Worm (Caenorhabditis elegans) whole organism, L4 larva: ENCODE data around the gene F15B9.8.

ENCODE experiments used
- R02D3.7 ChIP-seq: fragments of 150-350 bp; sonication (generic microtip); optimal IDR thresholded peaks from 3 replicates; lab custom pipeline; 2014; ENCODE audit warnings: missing biosample characterization, missing genetic modification characterization
- ZK546.5 ChIP-seq, 2 experiments: sonication (generic microtip); optimal IDR thresholded peaks; 2 replicates each; lab custom pipeline; 2017; ENCODE audit warnings: missing biosample characterization in 2 of 2, missing genetic modification characterization in 2 of 2
- aha-1 ChIP-seq: fragments of 150-350 bp; peaks from one replicate; lab custom pipeline; 2014; ENCODE audit warnings: missing biosample characterization, missing genetic modification characterization
- aly-2 ChIP-seq: sonication (generic microtip); optimal IDR thresholded peaks from 2 replicates; lab custom pipeline; 2018; ENCODE audit warnings: missing biosample characterization, missing genetic modification characterization
- ama-1 ChIP-seq: fragments of 150-350 bp; optimal IDR thresholded peaks from 2 replicates; lab custom pipeline; 2014; ENCODE audit warnings: inconsistent platforms, mixed read lengths
- ceh-82 ChIP-seq: sonication (generic microtip); optimal IDR thresholded peaks from 2 replicates; lab custom pipeline; 2017; ENCODE audit warnings: missing biosample characterization, missing genetic modification characterization
- daf-12 ChIP-seq: fragments of 150-350 bp; optimal IDR thresholded peaks from 2 replicates; lab custom pipeline; 2014; ENCODE audit warnings: missing biosample characterization, missing genetic modification reagents, missing genetic modification characterization
- dpl-1 ChIP-seq: fragments of 150-350 bp; optimal IDR thresholded peaks from 2 replicates; lab custom pipeline; 2014; ENCODE audit warnings: missing biosample characterization, missing genetic modification reagents, missing genetic modification characterization
- fos-1 ChIP-seq: fragments of 150-350 bp; optimal IDR thresholded peaks from 2 replicates; lab custom pipeline; 2014; ENCODE audit warnings: missing biosample characterization, missing genetic modification characterization
- nhr-6 ChIP-seq: fragments of 150-350 bp; optimal IDR thresholded peaks from 2 replicates; lab custom pipeline; 2014; ENCODE audit warnings: missing biosample characterization, missing genetic modification characterization
- set-16 ChIP-seq: fragments of 200-800 bp; sonication (Bioruptor generic); IDR thresholded peaks from 2 replicates; pipeline ENCODE4 v1.3.6; 2022; ENCODE audit warnings: missing genetic modification reagents, missing genetic modification characterization, missing compliant biosample characterization
- spr-3 ChIP-seq: fragments of 200-800 bp; sonication (Bioruptor generic); optimal IDR thresholded peaks from 2 replicates; lab custom pipeline; 2018; ENCODE audit warnings: mild to moderate bottlenecking, missing genetic modification characterization, missing compliant biosample characterization
- unc-62 ChIP-seq, 3 experiments: fragments of 150-350 bp in 1 of 3; sonication (generic microtip); optimal IDR thresholded peaks in 2 of 3; peaks in 1 of 3; 1 replicate in 1 of 3; 2 replicates in 2 of 3; lab custom pipeline; 2014 to 2017; ENCODE audit warnings: missing biosample characterization in 3 of 3, missing genetic modification characterization in 3 of 3, missing genetic modification reagents in 3 of 3, missing genotype in 1 of 3
- ztf-11 ChIP-seq: fragments of 150-350 bp; optimal IDR thresholded peaks from 2 replicates; lab custom pipeline; 2014; ENCODE audit warnings: missing biosample characterization, missing genetic modification characterization

- TF ChIP-seq daf-12 (tag; lab: Kevin White, UChicago), result no peak
- TF ChIP-seq aha-1 (tag; lab: Kevin White, UChicago), result no peak
- no peak for TF ChIP-seq ceh-82 (tag; lab: Kevin White, UChicago)
- TF ChIP-seq ama-1 (lab: Kevin White, UChicago), result no peak
- no peak for TF ChIP-seq R02D3.7 (tag; lab: Kevin White, UChicago)
- TF ChIP-seq aly-2, result no peak
- no peak for TF ChIP-seq fos-1 (tag; lab: Kevin White, UChicago)
- TF ChIP-seq ztf-11 (tag; lab: Kevin White, UChicago), result no peak
- TF ChIP-seq ZK546.5 (tag; optimal IDR thresholded peaks at IDR 0.05; lab: Kevin White, UChicago), result no peak
- TF ChIP-seq dpl-1, result no peak
- no peak for TF ChIP-seq nhr-6 (tag; lab: Kevin White, UChicago)
- no peak for TF ChIP-seq set-16
- TF ChIP-seq spr-3 (GFP tag; lab: Kevin White, UChicago), result no peak
- no peak for TF ChIP-seq unc-62 (GFP tag; optimal IDR thresholded peaks at IDR 0.05 in 1 of 2; lab: Kevin White, UChicago)
- no peak for TF ChIP-seq unc-62 (tag; optimal IDR thresholded peaks at IDR 0.05; lab: Kevin White, UChicago)
Observed at ce11 chrV:13026631-13027299, 38.4 kb downstream of the F15B9.8 start.
